Worm (Caenorhabditis elegans) whole organism, early embryonic: Measurements from ENCODE around the gene sre-8.
A peak's percentile ranks its signal among the peaks of the same experiment; 100 is the strongest.

Experiments used
- B0310.2 ChIP-seq: sonication (generic microtip); optimal IDR thresholded peaks from 2 replicates; lab custom pipeline; 2016; ENCODE audit warnings: mild to moderate bottlenecking, missing genetic modification characterization, missing compliant biosample characterization
- F13C5.2 ChIP-seq: sonication (generic microtip); optimal IDR thresholded peaks from 2 replicates; lab custom pipeline; 2017; ENCODE audit warnings: mild to moderate bottlenecking, missing genetic modification characterization, inconsistent platforms, missing compliant biosample characterization
- aly-1 ChIP-seq: sonication (generic microtip); optimal IDR thresholded peaks from 2 replicates; lab custom pipeline; 2016; ENCODE audit warnings: missing genetic modification characterization, missing compliant biosample characterization
- ama-1 ChIP-seq: fragments of 150-350 bp; optimal IDR thresholded peaks from 2 replicates; lab custom pipeline; 2014
- ceh-13 ChIP-seq: fragments of 200-800 bp; sonication (Bioruptor generic); optimal IDR thresholded peaks from 2 replicates; lab custom pipeline; 2018; ENCODE audit warnings: mild to moderate bottlenecking, missing genetic modification characterization, missing compliant biosample characterization
- ceh-36 ChIP-seq: sonication (generic microtip); optimal IDR thresholded peaks from 2 replicates; lab custom pipeline; 2016; ENCODE audit warnings: missing genetic modification characterization, inconsistent platforms, missing compliant biosample characterization
- ets-7 ChIP-seq: sonication (generic microtip); optimal IDR thresholded peaks from 2 replicates; lab custom pipeline; 2016; ENCODE audit warnings: missing genotype, missing genetic modification characterization, missing compliant biosample characterization
- flt-1 ChIP-seq: fragments of 200-800 bp; sonication (Bioruptor generic); IDR thresholded peaks from 2 replicates; pipeline ENCODE4 v1.3.6; 2022; ENCODE audit warnings: missing genetic modification characterization, missing compliant biosample characterization
- hmbx-1 ChIP-seq: sonication (generic microtip); optimal IDR thresholded peaks from 2 replicates; lab custom pipeline; 2016; ENCODE audit warnings: mild to moderate bottlenecking, missing genetic modification characterization, missing compliant biosample characterization
- hmg-4 ChIP-seq: fragments of 200-800 bp; sonication (Bioruptor generic); optimal IDR thresholded peaks from 2 replicates; lab custom pipeline; 2018; ENCODE audit warnings: mild to moderate bottlenecking, missing genetic modification characterization, missing compliant biosample characterization
- hnd-1 ChIP-seq: sonication (generic microtip); optimal IDR thresholded peaks from 2 replicates; lab custom pipeline; 2016; ENCODE audit warnings: missing genetic modification characterization, missing compliant biosample characterization
- pes-1 ChIP-seq: fragments of 200-800 bp; sonication (Bioruptor generic); IDR thresholded peaks from 2 replicates; pipeline ENCODE4 v1.3.6; 2022; ENCODE audit warnings: missing genetic modification reagents, missing genetic modification characterization, missing compliant biosample characterization
- scrt-1 ChIP-seq: fragments of 200-800 bp; sonication (Bioruptor generic); IDR thresholded peaks from 2 replicates; pipeline ENCODE4 v1.3.6; 2022; ENCODE audit warnings: missing genetic modification characterization, missing compliant biosample characterization
- sea-1 ChIP-seq: fragments of 200-800 bp; sonication (Bioruptor generic); conservative IDR thresholded peaks from 2 replicates; pipeline ENCODE4 v1.3.6; 2022; ENCODE audit warnings: missing genetic modification characterization, missing compliant biosample characterization
- tbx-11 ChIP-seq: fragments of 200-800 bp; sonication (Bioruptor generic); IDR thresholded peaks from 2 replicates; pipeline ENCODE4 v1.3.6; 2022; ENCODE audit warnings: missing genetic modification characterization, missing compliant biosample characterization
- tbx-37 ChIP-seq: fragments of 200-800 bp; sonication (Bioruptor generic); conservative IDR thresholded peaks from 2 replicates; pipeline ENCODE4 v1.3.6; 2022; ENCODE audit warnings: missing genetic modification reagents, missing genetic modification characterization, missing compliant biosample characterization
- tra-4 ChIP-seq: sonication (generic microtip); optimal IDR thresholded peaks from 2 replicates; lab custom pipeline; 2017; ENCODE audit warnings: missing genetic modification characterization, missing compliant biosample characterization

sre-8 gene

ce11 chrV:14231656-14232055 lies 25.3 kb upstream of the sre-8 start:
- TF ChIP-seq scrt-1 (GFP tag; lab: Robert Waterston, UW) = no peak

DNA sequence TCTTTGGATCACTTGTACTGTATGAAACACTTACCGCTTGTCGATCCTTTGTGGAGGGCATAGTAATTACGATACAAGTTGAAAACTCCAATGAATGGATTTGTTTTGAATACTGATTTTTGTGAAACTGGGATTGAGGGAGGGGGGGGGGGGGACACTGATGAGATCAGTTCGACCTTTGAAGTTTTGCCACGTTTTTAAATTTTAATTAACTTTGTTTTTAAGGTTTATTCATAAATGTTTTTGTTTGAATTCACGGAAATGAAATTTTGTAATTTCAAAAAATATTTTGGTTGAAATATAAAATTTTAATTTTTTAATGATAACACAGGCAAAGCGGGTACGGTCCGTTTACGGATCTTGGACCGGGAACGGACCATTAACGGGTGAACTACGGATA lies 21.0 kb upstream of the sre-8 start, which contains the start of gene ent-3:
Gene ent-3, minus strand, starts transcription at position 101 of the 400 bp plus-strand sequence.
- no peak for TF ChIP-seq ceh-13 (GFP tag; lab: Kevin White, UChicago)
- no peak for TF ChIP-seq tbx-37
- TF ChIP-seq ama-1 (lab: Kevin White, UChicago) = no peak
- TF ChIP-seq aly-1 (tag; lab: Kevin White, UChicago) = no peak
- TF ChIP-seq hmg-4 (GFP tag; lab: Kevin White, UChicago) = no peak
- TF ChIP-seq pes-1 (GFP tag; lab: Robert Waterston, UW) = no peak
- no peak for TF ChIP-seq scrt-1 (GFP tag; lab: Robert Waterston, UW)
- no peak for TF ChIP-seq F13C5.2 (tag; lab: Kevin White, UChicago)
- no peak for TF ChIP-seq hmbx-1 (tag; lab: Kevin White, UChicago)
- TF ChIP-seq tbx-11 (GFP tag; lab: Robert Waterston, UW) = no peak

ce11 chrV:14237447-14237846 lies 19.5 kb upstream of the sre-8 start:
- TF ChIP-seq tbx-37 = peak; percentile 32; the same call in 1 of the 2 replicates
- 0 out of 2 replicates have a peak, but pooled peaks have one; percentile 42 for TF ChIP-seq flt-1 (GFP tag; lab: Robert Waterston, UW)
- peak; percentile 65 for TF ChIP-seq pes-1 (GFP tag; lab: Robert Waterston, UW)
- TF ChIP-seq sea-1 (GFP tag; lab: Robert Waterston, UW) = 0 out of 2 replicates have a peak, but pooled peaks have one; percentile 25
- TF ChIP-seq scrt-1 (GFP tag; lab: Robert Waterston, UW) = 0 out of 2 replicates have a peak, but pooled peaks have one; percentile 21

ce11 chrV:14240694-14241201 lies 16.2 kb upstream of the sre-8 start, which contains the start of gene K02E11.10:
TSS of gene K02E11.10 (minus strand) at chrV:14241151.
- no peak for TF ChIP-seq scrt-1 (GFP tag; lab: Robert Waterston, UW)
- no peak for TF ChIP-seq ceh-36 (tag; lab: Kevin White, UChicago)
- no peak for TF ChIP-seq tra-4 (tag; lab: Kevin White, UChicago)
- TF ChIP-seq tbx-37 = no peak
- no peak for TF ChIP-seq F13C5.2 (tag; lab: Kevin White, UChicago)
- no peak for TF ChIP-seq pes-1 (GFP tag; lab: Robert Waterston, UW)
- TF ChIP-seq aly-1 (tag; lab: Kevin White, UChicago) = no peak

ce11 chrV:14243904-14244303 lies 13.0 kb upstream of the sre-8 start, which contains the start of gene sre-7:
TSS of gene sre-7 (plus strand) at chrV:14244204.
- TF ChIP-seq sea-1 (GFP tag; lab: Robert Waterston, UW) (no peak), hmbx-1 (tag; lab: Kevin White, UChicago) (no peak), ceh-36 (tag; lab: Kevin White, UChicago) (no peak)

DNA sequence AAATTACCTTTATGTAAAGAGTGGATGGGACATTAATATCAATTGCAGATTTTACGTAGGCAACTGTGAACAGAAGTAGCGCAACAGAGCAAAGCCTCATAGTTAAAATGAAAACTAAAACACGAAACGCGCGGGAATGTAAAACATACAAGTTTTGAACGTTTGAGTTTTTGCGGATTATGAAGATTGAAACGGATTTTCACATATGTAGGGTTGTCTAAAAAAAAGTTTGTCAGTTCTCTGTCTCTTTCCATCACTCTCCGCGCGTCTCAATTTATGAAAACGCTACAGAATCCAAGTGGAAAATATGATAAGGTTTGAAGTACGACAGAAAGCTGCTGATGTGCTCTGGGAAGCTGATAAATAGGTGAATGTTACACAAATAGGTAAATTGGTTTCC lies 10.2 kb upstream of the sre-8 start, which contains the start of gene K02E11.3:
Gene K02E11.3, minus strand, starts transcription at position 101 of the 400 bp plus-strand sequence.
- TF ChIP-seq B0310.2 (tag; lab: Kevin White, UChicago) (no peak), F13C5.2 (tag; lab: Kevin White, UChicago) (no peak), aly-1 (tag; lab: Kevin White, UChicago) (no peak), hmg-4 (GFP tag; lab: Kevin White, UChicago) (no peak), hmbx-1 (tag; lab: Kevin White, UChicago) (no peak), hnd-1 (tag; lab: Kevin White, UChicago) (no peak), sea-1 (GFP tag; lab: Robert Waterston, UW) (no peak), pes-1 (GFP tag; lab: Robert Waterston, UW) (no peak), ceh-36 (tag; lab: Kevin White, UChicago) (no peak), flt-1 (GFP tag; lab: Robert Waterston, UW) (no peak), ama-1 (lab: Kevin White, UChicago) (no peak), tra-4 (tag; lab: Kevin White, UChicago) (no peak), tbx-37 (no peak), tbx-11 (GFP tag; lab: Robert Waterston, UW) (no peak), ets-7 (tag; lab: Kevin White, UChicago) (no peak), scrt-1 (GFP tag; lab: Robert Waterston, UW) (no peak), ceh-13 (GFP tag; lab: Kevin White, UChicago) (no peak)

DNA sequence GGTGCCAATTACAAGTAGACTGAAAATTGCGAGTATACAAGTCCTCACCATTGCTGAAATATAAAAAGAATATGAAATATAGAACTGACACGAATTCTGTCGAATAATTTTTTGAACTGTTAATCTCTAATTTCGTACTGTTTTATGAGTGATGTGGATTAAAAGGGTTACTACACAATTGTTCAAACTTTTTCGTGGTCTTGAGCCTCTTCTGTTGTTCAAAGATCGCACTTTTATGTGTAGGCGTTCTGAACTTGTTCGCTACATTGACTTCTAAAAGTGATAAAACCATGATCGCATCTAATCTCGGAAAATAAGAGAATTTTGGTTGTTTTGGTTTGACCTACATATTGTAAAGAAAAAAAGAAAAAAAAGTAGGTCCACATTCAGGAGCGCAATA lies 8.9 kb upstream of the sre-8 start, which contains the start of gene K02E11.4:
Gene K02E11.4, minus strand, starts transcription at position 101 of the 400 bp plus-strand sequence.
- TF ChIP-seq hmbx-1 (tag; lab: Kevin White, UChicago) (no peak), ama-1 (lab: Kevin White, UChicago) (no peak), ceh-13 (GFP tag; lab: Kevin White, UChicago) (no peak), ets-7 (tag; lab: Kevin White, UChicago) (no peak), tbx-11 (GFP tag; lab: Robert Waterston, UW) (no peak), scrt-1 (GFP tag; lab: Robert Waterston, UW) (no peak), tbx-37 (no peak), pes-1 (GFP tag; lab: Robert Waterston, UW) (no peak), hnd-1 (tag; lab: Kevin White, UChicago) (no peak), tra-4 (tag; lab: Kevin White, UChicago) (no peak), ceh-36 (tag; lab: Kevin White, UChicago) (no peak), B0310.2 (tag; lab: Kevin White, UChicago) (no peak), aly-1 (tag; lab: Kevin White, UChicago) (no peak), sea-1 (GFP tag; lab: Robert Waterston, UW) (no peak), hmg-4 (GFP tag; lab: Kevin White, UChicago) (no peak), F13C5.2 (tag; lab: Kevin White, UChicago) (no peak), flt-1 (GFP tag; lab: Robert Waterston, UW) (no peak)
